Fruit fly (Drosophila melanogaster) Kc167 (cell line): ENCODE measurements around the gene Wdr92.

ENCODE experiments used
- Myc ChIP-seq: fragments of >200 bp; optimal IDR thresholded peaks from 2 replicates; lab custom pipeline; 2017; ENCODE audit warnings: missing external identifiers
- Sin3A ChIP-seq: fragments of >200 bp; optimal IDR thresholded peaks from 2 replicates; lab custom pipeline; 2018; ENCODE audit warnings: missing external identifiers
- h ChIP-seq: fragments of >200 bp; optimal IDR thresholded peaks from 3 replicates; lab custom pipeline; 2018; ENCODE audit warnings: missing external identifiers
- insv ChIP-seq: fragments of >200 bp; optimal IDR thresholded peaks from 3 replicates; lab custom pipeline; 2018; ENCODE audit warnings: missing external identifiers
- psq ChIP-seq: fragments of >200 bp; optimal IDR thresholded peaks from 2 replicates; lab custom pipeline; 2017; ENCODE audit warnings: missing external identifiers
- ttk ChIP-seq: sonication (Bioruptor generic); optimal IDR thresholded peaks from 2 replicates; lab custom pipeline; 2017; ENCODE audit warnings: missing external identifiers

Gene Wdr92

DNA sequence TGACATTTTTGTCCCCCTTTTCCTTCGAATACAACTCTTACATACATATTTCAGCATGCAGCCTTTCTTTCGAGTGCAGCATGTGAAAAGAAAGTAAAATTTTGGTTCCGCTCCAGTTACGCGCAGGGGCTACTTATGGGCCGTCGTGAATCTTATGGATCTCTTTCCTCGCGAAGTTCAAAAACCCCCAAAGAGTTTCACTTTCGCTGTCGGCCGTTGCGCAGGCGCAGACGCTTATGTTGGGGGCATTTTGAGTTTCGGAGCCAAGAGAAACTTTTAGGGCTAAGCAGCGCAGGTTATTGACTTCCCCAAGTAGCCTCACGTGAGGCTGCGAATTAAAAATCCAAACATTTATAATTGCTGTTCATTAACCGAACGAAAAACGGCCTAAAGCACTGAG lies 30.7 kb downstream of the Wdr92 start:
- TF ChIP-seq Sin3A (lab: Kevin White, UChicago): no peak
- no peak for TF ChIP-seq Myc (lab: Kevin White, UChicago)
- TF ChIP-seq ttk (lab: Kevin White, UChicago): no peak
- no peak for TF ChIP-seq insv
- TF ChIP-seq psq: no peak
- TF ChIP-seq h (lab: Kevin White, UChicago): no peak

DNA sequence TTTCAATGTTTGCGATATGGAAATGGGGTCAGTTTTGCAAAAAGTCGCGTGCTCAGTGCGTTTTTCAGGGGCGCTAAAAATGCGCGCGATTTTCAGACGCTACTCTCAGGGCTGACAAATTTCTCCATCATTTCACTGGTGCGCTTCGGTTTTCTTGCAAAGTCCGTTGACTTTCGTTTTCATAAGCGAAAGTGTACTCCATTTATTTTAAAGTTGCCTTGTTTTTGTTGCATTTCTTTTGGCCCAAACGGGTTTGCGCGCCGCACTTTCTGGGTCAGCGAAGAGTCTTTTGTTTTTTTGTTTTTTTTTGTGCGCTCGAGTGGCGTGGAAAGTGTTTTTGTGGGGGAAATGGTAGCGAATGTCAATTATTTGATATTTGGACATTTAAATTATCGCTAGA lies 31.7 kb downstream of the Wdr92 start:
- no peak for TF ChIP-seq psq
- TF ChIP-seq Myc (lab: Kevin White, UChicago): no peak
- no peak for TF ChIP-seq Sin3A (lab: Kevin White, UChicago)
- TF ChIP-seq h (lab: Kevin White, UChicago): no peak
- no peak for TF ChIP-seq insv

DNA sequence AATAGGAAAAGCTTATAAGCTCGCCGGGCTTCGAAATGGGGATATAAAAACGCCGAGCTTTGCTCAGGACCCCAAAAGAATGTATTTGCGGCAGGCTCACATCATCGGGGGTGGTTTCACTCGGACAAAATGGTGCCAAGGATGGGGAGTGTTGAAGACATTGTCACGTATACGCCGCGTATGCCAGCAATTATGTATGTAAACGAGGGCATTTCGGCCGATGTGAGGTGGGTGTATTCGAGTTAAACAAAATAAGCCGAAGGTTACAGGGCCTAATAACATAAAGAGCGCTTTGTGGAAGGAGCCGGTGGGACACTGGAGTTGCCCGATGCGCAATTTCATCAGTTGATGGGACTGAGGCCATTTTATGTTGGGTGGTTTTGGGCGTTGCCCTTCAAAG lies 33.0 kb downstream of the Wdr92 start:
- TF ChIP-seq insv (no peak), h (lab: Kevin White, UChicago) (no peak), ttk (lab: Kevin White, UChicago) (no peak), psq (no peak), Sin3A (lab: Kevin White, UChicago) (no peak), Myc (lab: Kevin White, UChicago) (no peak)

DNA sequence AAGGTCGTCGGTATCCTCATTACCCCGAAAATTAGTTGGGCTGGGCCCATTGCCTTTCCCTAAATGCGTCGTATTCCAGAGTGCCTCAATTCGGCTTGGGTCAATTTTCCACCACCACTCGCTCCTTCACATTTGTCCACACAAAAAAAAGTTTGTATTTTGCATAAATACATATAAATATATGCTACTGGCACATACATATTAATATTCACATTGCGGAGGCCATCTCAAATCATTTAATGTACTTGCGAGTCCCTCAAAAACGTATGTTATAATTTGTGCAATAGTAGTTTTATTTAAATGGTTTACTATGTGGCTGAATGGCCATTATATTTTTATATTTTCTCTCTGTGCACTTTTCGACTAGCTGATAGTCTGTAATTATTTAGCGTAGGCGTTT lies 33.6 kb downstream of the Wdr92 start:
- TF ChIP-seq h (lab: Kevin White, UChicago): no peak
- TF ChIP-seq Sin3A (lab: Kevin White, UChicago): no peak
- no peak for TF ChIP-seq Myc (lab: Kevin White, UChicago)
- no peak for TF ChIP-seq psq
- TF ChIP-seq ttk (lab: Kevin White, UChicago): no peak
- TF ChIP-seq insv: no peak

DNA sequence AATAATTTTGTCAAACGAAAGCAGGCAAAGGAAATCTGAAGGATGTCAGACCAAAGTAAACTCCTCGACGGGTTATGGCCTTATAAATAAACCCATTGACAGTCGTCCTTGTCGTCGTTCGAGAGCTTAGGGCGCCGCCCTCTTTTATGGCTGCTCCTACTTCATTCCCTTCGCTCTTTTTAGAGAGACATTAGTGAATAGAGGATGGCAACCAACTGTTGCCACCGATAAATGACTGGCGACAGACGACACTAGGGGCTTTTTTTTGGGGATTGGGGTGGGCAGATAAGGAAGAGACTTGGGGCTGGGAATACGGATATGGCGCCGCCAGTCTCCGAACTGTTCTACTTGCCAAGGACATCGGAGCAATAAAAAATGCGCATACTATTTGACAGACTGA lies 34.5 kb downstream of the Wdr92 start:
- TF ChIP-seq insv (no peak), ttk (lab: Kevin White, UChicago) (no peak), Myc (lab: Kevin White, UChicago) (no peak), Sin3A (lab: Kevin White, UChicago) (no peak), h (lab: Kevin White, UChicago) (no peak), psq (no peak)

DNA sequence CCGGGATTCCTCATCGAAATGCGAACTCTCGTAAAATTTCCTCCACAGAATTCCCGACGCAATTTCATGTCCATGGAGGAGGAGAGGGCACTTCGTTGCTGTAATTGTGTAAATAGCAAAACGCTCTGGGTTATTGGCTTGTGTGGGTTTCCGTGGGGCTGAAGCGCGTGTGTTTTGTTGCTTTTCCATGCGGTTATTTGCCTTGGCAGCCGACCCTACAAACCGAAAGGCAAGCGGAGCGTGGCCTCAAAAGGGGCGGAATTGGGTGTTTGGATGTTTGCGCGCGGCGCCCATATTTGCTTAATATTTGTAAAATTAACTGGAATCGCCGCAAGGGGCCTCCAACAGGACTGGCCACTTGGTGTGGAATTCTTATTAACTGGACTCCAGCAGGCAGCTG lies 36.7 kb downstream of the Wdr92 start:
- TF ChIP-seq psq: no peak
- no peak for TF ChIP-seq h (lab: Kevin White, UChicago)
- TF ChIP-seq ttk (lab: Kevin White, UChicago): no peak
- no peak for TF ChIP-seq Myc (lab: Kevin White, UChicago)

DNA sequence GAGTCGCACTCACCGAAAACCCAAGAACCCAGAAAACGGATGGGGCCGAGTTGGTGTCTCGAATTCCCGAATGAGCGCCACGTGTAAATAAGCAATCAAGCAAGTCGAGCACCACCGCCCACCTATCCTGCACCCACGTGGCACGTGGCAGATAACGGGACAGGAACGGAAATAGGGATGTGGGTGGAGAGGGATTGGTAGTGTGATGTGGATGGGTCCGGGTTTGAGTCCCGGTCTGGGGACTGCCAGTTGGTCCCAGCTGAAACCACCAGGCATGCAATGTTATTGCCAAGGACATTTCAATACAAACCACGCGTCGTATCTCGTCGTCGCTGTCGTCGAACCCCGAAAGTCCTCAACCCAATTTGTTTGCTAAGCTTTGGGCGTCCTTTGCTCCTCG lies 37.5 kb downstream of the Wdr92 start:
- TF ChIP-seq Myc (lab: Kevin White, UChicago) (no peak), insv (no peak), psq (no peak), h (lab: Kevin White, UChicago) (no peak), ttk (lab: Kevin White, UChicago) (no peak), Sin3A (lab: Kevin White, UChicago) (no peak)

DNA sequence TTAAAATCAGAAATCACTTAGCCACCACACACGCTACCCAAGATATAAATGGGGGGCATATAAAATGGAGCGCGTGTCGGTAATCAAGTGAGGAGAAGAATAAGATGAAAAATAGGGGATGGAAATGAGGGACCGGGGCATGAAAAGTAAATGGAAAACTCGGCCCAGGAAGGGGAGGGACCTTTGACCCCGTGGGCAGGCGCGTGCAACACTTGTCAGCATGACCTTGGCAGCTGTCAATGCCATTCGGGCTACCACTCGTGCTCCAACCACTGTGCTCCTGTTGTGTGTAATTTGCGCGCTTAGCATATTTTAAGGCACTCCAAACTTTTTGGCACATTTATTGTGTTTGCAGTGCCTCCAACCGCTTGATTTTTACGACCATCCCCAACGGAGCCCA lies 38.4 kb downstream of the Wdr92 start:
- TF ChIP-seq Sin3A (lab: Kevin White, UChicago) (no peak), ttk (lab: Kevin White, UChicago) (no peak), insv (no peak), h (lab: Kevin White, UChicago) (no peak), Myc (lab: Kevin White, UChicago) (no peak), psq (no peak)

DNA sequence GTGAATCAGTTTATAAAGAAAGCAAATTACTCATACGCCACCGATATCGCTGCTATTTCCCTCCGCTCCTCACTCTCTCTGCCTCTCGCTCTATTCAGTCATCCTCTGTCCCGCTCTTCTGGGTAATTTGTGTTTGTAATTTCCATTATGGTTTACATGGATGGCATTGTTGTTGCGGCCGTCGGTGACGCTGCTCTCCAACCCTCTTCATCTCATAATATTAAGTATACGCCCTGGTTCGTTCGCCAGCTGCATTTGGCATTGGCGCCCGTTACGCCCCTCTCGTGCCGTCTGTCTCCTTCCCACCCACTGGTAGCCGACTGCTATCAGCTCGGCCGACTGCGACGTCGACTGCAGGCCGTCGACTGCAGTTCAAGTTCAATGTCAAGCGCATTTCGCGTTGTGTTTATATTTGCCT lies 39.4 kb downstream of the Wdr92 start:
- TF ChIP-seq h (lab: Kevin White, UChicago) (no peak), psq (no peak), Myc (lab: Kevin White, UChicago) (no peak), insv (no peak), ttk (lab: Kevin White, UChicago) (no peak), Sin3A (lab: Kevin White, UChicago) (no peak)

DNA sequence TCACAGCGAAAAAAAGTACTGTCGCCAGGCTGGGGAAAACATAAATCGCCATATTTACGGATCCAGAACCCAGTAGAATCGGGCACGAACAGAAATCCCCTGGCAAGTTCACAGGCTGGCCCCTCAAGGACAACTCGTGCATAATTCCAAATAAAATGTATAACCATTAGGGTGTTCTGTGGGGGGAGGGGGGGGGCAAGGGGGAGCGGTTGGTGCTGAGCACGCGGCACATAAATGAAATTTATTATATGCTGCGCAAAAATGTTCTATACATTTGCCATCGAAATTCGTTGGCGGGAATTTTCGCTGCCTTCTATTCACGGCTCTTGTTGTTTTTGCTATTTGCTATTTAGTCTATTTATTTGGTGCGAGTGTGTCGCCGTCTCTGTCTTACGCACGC lies 40.3 kb downstream of the Wdr92 start:
- no peak for TF ChIP-seq h (lab: Kevin White, UChicago)
- no peak for TF ChIP-seq ttk (lab: Kevin White, UChicago)
- TF ChIP-seq Myc (lab: Kevin White, UChicago): no peak
- no peak for TF ChIP-seq insv
- TF ChIP-seq Sin3A (lab: Kevin White, UChicago): no peak
- no peak for TF ChIP-seq psq

DNA sequence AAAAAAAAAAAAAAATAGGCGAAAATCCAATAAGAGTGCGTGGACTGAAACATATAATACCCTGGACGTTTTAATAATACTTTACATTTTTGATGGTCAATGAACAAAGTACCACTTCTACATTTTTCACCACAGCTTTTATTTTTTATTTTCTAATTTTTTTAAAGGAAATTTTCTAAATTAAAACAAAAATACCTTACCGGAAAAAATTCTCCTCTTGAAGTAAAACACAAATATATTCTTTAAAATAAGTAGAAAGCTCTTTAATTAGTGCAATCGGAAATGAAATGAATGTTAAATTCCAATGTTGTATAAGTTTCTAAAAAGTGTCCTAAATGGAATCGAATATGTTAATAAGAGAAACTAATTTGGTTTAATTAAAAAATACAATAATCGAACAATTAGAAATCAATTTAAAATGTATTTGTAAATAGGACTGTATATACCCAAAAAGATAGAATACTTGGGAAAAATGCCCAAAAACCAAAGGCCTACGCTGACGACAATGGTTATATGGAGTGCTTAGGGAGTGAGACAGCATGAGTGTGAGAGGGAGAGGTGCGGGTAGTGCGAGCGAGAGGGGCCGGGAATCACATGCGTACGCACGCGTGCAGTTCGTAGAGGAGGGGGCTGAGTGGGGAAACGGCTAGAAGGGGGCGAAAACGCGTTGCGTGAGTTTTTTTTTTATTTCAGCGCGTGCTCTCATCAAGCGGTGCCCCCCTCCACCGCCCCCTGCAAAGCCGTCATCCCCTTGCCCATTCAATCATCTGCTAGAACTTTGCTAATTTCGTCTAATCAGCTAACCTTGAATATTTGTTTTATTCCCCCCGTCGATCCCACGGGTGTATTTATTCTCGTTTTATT lies 40.9 kb downstream of the Wdr92 start:
- TF ChIP-seq ttk (lab: Kevin White, UChicago) (no peak), Myc (lab: Kevin White, UChicago) (no peak), psq (no peak), insv (no peak), Sin3A (lab: Kevin White, UChicago) (no peak), h (lab: Kevin White, UChicago) (no peak)

DNA sequence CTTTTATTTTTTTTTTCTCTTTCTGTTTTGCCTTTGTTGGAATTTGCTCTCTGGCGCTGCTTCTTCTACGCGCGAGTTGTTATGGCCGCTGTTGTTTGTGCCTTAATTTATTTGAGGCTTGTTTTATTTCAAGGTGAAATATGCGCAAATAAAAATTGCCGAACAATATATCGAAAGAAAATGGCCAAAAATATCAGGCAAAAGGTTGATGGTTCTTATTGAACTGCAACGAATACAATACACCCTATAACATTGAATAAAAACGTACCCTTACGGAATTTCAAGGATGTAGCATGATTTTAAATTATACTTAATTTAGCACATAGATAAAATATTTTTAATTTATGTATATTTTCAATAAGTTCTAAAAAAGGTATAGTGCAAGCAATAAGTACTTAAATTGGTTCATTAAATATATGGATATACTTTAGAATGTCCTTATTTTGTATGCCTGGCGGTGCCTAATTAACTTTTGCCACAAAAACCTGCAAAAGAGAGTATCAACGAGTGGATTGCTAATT lies 41.6 kb downstream of the Wdr92 start:
- TF ChIP-seq Sin3A (lab: Kevin White, UChicago) (no peak), ttk (lab: Kevin White, UChicago) (no peak), h (lab: Kevin White, UChicago) (no peak), Myc (lab: Kevin White, UChicago) (no peak), psq (no peak), insv (no peak)
